Fruit fly (Drosophila melanogaster) whole organism, embryonic: Measurements from ENCODE around the gene Rsph3.
A peak's percentile ranks its signal among the peaks of the same experiment; 100 is the strongest.

Experiments
- Abd-B ChIP-seq: fragments of 200-800 bp; sonication (Bioruptor generic); optimal IDR thresholded peaks from 2 replicates; lab custom pipeline; 2018; ENCODE audit warnings: missing biosample characterization, mild to moderate bottlenecking, missing genetic modification characterization, moderate library complexity
- Atf-2 ChIP-seq: fragments of 200-800 bp; sonication (Bioruptor generic); optimal IDR thresholded peaks from 2 replicates; lab custom pipeline; 2016; ENCODE audit warnings: missing biosample characterization, missing genetic modification characterization
- CG10147 ChIP-seq: fragments of 200-800 bp; sonication (Bioruptor generic); optimal IDR thresholded peaks from 2 replicates; lab custom pipeline; 2019; ENCODE audit warnings: missing biosample characterization, mild to moderate bottlenecking, missing genetic modification characterization, moderate library complexity
- CG10274 ChIP-seq: fragments of 200-800 bp; sonication (Bioruptor generic); optimal IDR thresholded peaks from 3 replicates; lab custom pipeline; 2017; ENCODE audit warnings: missing biosample characterization, mild to moderate bottlenecking, missing genetic modification characterization
- CG10543 ChIP-seq: fragments of 200-800 bp; sonication (Bioruptor generic); optimal IDR thresholded peaks from 3 replicates; lab custom pipeline; 2017; ENCODE audit warnings: missing biosample characterization, mild to moderate bottlenecking, missing genetic modification characterization, moderate library complexity
- CG10654 ChIP-seq: fragments of 200-800 bp; sonication (Bioruptor generic); optimal IDR thresholded peaks from 2 replicates; lab custom pipeline; 2016; ENCODE audit warnings: missing biosample characterization, missing genetic modification characterization
- CG11093 ChIP-seq: fragments of 200-800 bp; sonication (Bioruptor generic); IDR thresholded peaks from 3 replicates; pipeline ENCODE4 v1.3.6; 2022; ENCODE audit warnings: missing biosample characterization, missing genetic modification characterization
- CG11504 ChIP-seq: fragments of 200-800 bp; sonication (Bioruptor generic); optimal IDR thresholded peaks from 3 replicates; lab custom pipeline; 2019; ENCODE audit warnings: missing biosample characterization, mild to moderate bottlenecking, missing genetic modification characterization, moderate library complexity
- CG12236 ChIP-seq: fragments of 200-800 bp; sonication (Bioruptor generic); optimal IDR thresholded peaks from 2 replicates; lab custom pipeline; 2016; ENCODE audit warnings: missing biosample characterization, missing genetic modification characterization
- CG13424 ChIP-seq: fragments of 200-800 bp; sonication (Bioruptor generic); optimal IDR thresholded peaks from 2 replicates; lab custom pipeline; 2019; ENCODE audit warnings: missing biosample characterization, mild to moderate bottlenecking, missing genetic modification characterization, moderate library complexity
- CG15601 ChIP-seq: fragments of 200-800 bp; sonication (Bioruptor generic); optimal IDR thresholded peaks from 3 replicates; lab custom pipeline; 2019; ENCODE audit warnings: missing biosample characterization, mild to moderate bottlenecking, missing genetic modification characterization, moderate library complexity
- CG16813 ChIP-seq: fragments of 200-800 bp; sonication (Bioruptor generic); IDR thresholded peaks from 3 replicates; pipeline ENCODE4 v1.3.6; 2022; ENCODE audit warnings: missing biosample characterization, missing genetic modification characterization; ENCODE audit not compliant: partially characterized antibody
- CG34422 ChIP-seq: fragments of 200-800 bp; sonication (Bioruptor generic); IDR thresholded peaks from 3 replicates; pipeline ENCODE4 v1.3.6; 2022; ENCODE audit warnings: missing biosample characterization, missing genetic modification characterization
- CG4424 ChIP-seq: fragments of 200-800 bp; sonication (Bioruptor generic); optimal IDR thresholded peaks from 3 replicates; lab custom pipeline; 2016; ENCODE audit warnings: missing biosample characterization, missing genetic modification characterization
- CG4707 ChIP-seq: fragments of 200-800 bp; sonication (Bioruptor generic); optimal IDR thresholded peaks from 2 replicates; lab custom pipeline; 2018; ENCODE audit warnings: missing biosample characterization, mild to moderate bottlenecking, missing genetic modification characterization, moderate library complexity
- CoRest ChIP-seq: fragments of 200-800 bp; sonication (Bioruptor generic); optimal IDR thresholded peaks from 3 replicates; lab custom pipeline; 2018; ENCODE audit warnings: missing biosample characterization, mild to moderate bottlenecking, missing genetic modification characterization, moderate library complexity
- D ChIP-seq, 2 experiments: fragments of 200-800 bp in 1 of 2; fragments of >200 bp in 1 of 2; sonication (Bioruptor generic) in 1 of 2; optimal IDR thresholded peaks; 2 replicates in 1 of 2; 3 replicates in 1 of 2; lab custom pipeline; 2017; ENCODE audit warnings: mild to moderate bottlenecking in 1 of 2, missing biosample characterization in 1 of 2, missing genetic modification characterization in 1 of 2, missing genetic modification reagents in 1 of 2
- D19A ChIP-seq: fragments of 200-800 bp; optimal IDR thresholded peaks from 3 replicates; lab custom pipeline; 2019; ENCODE audit warnings: missing biosample characterization, mild to moderate bottlenecking, missing genetic modification characterization, moderate library complexity
- Eip74EF ChIP-seq, 2 experiments: fragments of 200-800 bp in 1 of 2; fragments of >200 bp in 1 of 2; sonication (Bioruptor generic) in 1 of 2; optimal IDR thresholded peaks; 2 replicates each; lab custom pipeline; 2017 to 2019; ENCODE audit warnings: missing biosample characterization in 2 of 2, missing genetic modification characterization in 2 of 2, mild to moderate bottlenecking in 1 of 2, moderate library complexity in 1 of 2
- Fer2 ChIP-seq: fragments of 200-800 bp; sonication (Bioruptor generic); optimal IDR thresholded peaks from 2 replicates; lab custom pipeline; 2018; ENCODE audit warnings: missing biosample characterization, mild to moderate bottlenecking, missing genetic modification characterization, moderate library complexity
- Gug ChIP-seq: fragments of 200-800 bp; sonication (Bioruptor generic); IDR thresholded peaks from 4 replicates; pipeline ENCODE4 v1.3.6; 2022; ENCODE audit warnings: missing biosample characterization, missing genetic modification characterization
- Med ChIP-seq: fragments of 200-800 bp; sonication (Bioruptor generic); peaks from one replicate; lab custom pipeline; 2016; ENCODE audit warnings: missing biosample characterization, missing genetic modification characterization, mild to moderate bottlenecking, inconsistent platforms, moderate library complexity
- Ptx1 ChIP-seq: fragments of 200-800 bp; sonication (Bioruptor generic); IDR thresholded peaks from 2 replicates; pipeline ENCODE4 v1.3.6; 2022; ENCODE audit warnings: missing biosample characterization, missing genetic modification characterization
- Six4 ChIP-seq: fragments of 200-800 bp; sonication (Bioruptor generic); optimal IDR thresholded peaks from 2 replicates; lab custom pipeline; 2016; ENCODE audit warnings: missing biosample characterization, missing genetic modification characterization
- Ssrp ChIP-seq: fragments of 200-800 bp; sonication (Bioruptor generic); optimal IDR thresholded peaks from 2 replicates; lab custom pipeline; 2018; ENCODE audit warnings: missing biosample characterization, mild to moderate bottlenecking, missing genetic modification characterization, moderate library complexity
- Xbp1 ChIP-seq: fragments of 200-800 bp; sonication (Bioruptor generic); optimal IDR thresholded peaks from 3 replicates; lab custom pipeline; 2016; ENCODE audit warnings: missing biosample characterization, mild to moderate bottlenecking, missing genetic modification characterization
- abd-A ChIP-seq: fragments of 200-800 bp; sonication (Bioruptor generic); optimal IDR thresholded peaks from 3 replicates; lab custom pipeline; 2019; ENCODE audit warnings: missing biosample characterization, mild to moderate bottlenecking, missing genetic modification characterization, moderate library complexity
- bab2 ChIP-seq: fragments of 200-800 bp; sonication (Bioruptor generic); optimal IDR thresholded peaks from 2 replicates; lab custom pipeline; 2016; ENCODE audit warnings: missing biosample characterization, missing genetic modification characterization
- bcd ChIP-seq: fragments of 200-800 bp; sonication (Bioruptor generic); optimal IDR thresholded peaks from 2 replicates; lab custom pipeline; 2017; ENCODE audit warnings: missing biosample characterization, mild to moderate bottlenecking, missing genetic modification characterization
- croc ChIP-seq: fragments of 200-800 bp; sonication (Bioruptor generic); conservative IDR thresholded peaks from 3 replicates; pipeline ENCODE4 v1.3.6; 2022; ENCODE audit warnings: missing biosample characterization, missing genetic modification characterization
- esg ChIP-seq: fragments of 200-800 bp; sonication (Bioruptor generic); conservative IDR thresholded peaks from 2 replicates; pipeline ENCODE4 v1.3.6; 2022; ENCODE audit warnings: missing biosample characterization, missing genetic modification characterization
- grn ChIP-seq: fragments of 200-800 bp; sonication (Bioruptor generic); optimal IDR thresholded peaks from 3 replicates; lab custom pipeline; 2017; ENCODE audit warnings: missing biosample characterization, missing genetic modification characterization
- gsb-n ChIP-seq: fragments of 200-800 bp; sonication (Bioruptor generic); optimal IDR thresholded peaks from 3 replicates; lab custom pipeline; 2018; ENCODE audit warnings: missing biosample characterization, mild to moderate bottlenecking, missing genetic modification characterization
- kah ChIP-seq: fragments of 200-800 bp; sonication (Bioruptor generic); optimal IDR thresholded peaks from 2 replicates; lab custom pipeline; 2018; ENCODE audit warnings: missing biosample characterization, mild to moderate bottlenecking, missing genetic modification characterization
- kni ChIP-seq: fragments of 200-800 bp; sonication (Bioruptor generic); optimal IDR thresholded peaks from 3 replicates; lab custom pipeline; 2017; ENCODE audit warnings: mild to moderate bottlenecking, missing biosample characterization, missing genetic modification reagents, missing genetic modification characterization
- lola ChIP-seq, 3 experiments: fragments of >200 bp in 2 of 3; fragments of 200-800 bp in 1 of 3; sonication (Bioruptor generic) in 1 of 3; optimal IDR thresholded peaks; 2 replicates each; lab custom pipeline; 2017 to 2019; ENCODE audit warnings: missing biosample characterization in 3 of 3, missing genetic modification characterization in 3 of 3, mild to moderate bottlenecking in 1 of 3, moderate library complexity in 1 of 3
- luna ChIP-seq: fragments of 200-800 bp; sonication (Bioruptor generic); optimal IDR thresholded peaks from 2 replicates; lab custom pipeline; 2016; ENCODE audit warnings: missing biosample characterization, missing genetic modification characterization
- nerfin-1 ChIP-seq: fragments of 200-800 bp; sonication (Bioruptor generic); optimal IDR thresholded peaks from 3 replicates; lab custom pipeline; 2019; ENCODE audit warnings: missing biosample characterization, mild to moderate bottlenecking, missing genetic modification characterization, moderate library complexity
- onecut ChIP-seq: fragments of 200-800 bp; sonication (Bioruptor generic); IDR thresholded peaks from 2 replicates; pipeline ENCODE4 v1.3.6; 2022; ENCODE audit warnings: missing biosample characterization, missing genetic modification characterization
- org-1 ChIP-seq: fragments of 200-800 bp; sonication (Bioruptor generic); optimal IDR thresholded peaks from 2 replicates; lab custom pipeline; 2017; ENCODE audit warnings: missing biosample characterization, missing genetic modification characterization
- pan ChIP-seq, 4 experiments: fragments of >200 bp in 3 of 4; fragments of 200-800 bp in 1 of 4; sonication (Bioruptor generic) in 1 of 4; optimal IDR thresholded peaks in 3 of 4; IDR thresholded peaks in 1 of 4; 2 replicates each; pipeline versions ENCODE4 v1.3.6 to Lab custom; 2017 to 2022; ENCODE audit warnings: missing biosample characterization in 2 of 4, missing genetic modification characterization in 2 of 4, mixed read lengths in 1 of 4
- prd ChIP-seq, 3 experiments: fragments of >200 bp in 2 of 3; fragments of 200-800 bp in 1 of 3; sonication (Bioruptor generic) in 1 of 3; optimal IDR thresholded peaks in 2 of 3; IDR thresholded peaks in 1 of 3; 2 replicates in 2 of 3; 3 replicates in 1 of 3; pipeline versions ENCODE4 v1.3.6 to Lab custom; 2017 to 2022; ENCODE audit warnings: missing biosample characterization in 1 of 3, missing genetic modification characterization in 1 of 3
- sens ChIP-seq: fragments of 200-800 bp; sonication (Bioruptor generic); peaks from one replicate; lab custom pipeline; 2016; ENCODE audit warnings: missing biosample characterization, missing genetic modification characterization
- seq ChIP-seq: fragments of 200-800 bp; sonication (Bioruptor generic); IDR thresholded peaks from 2 replicates; pipeline ENCODE4 v1.3.6; 2022; ENCODE audit warnings: missing biosample characterization, missing genetic modification characterization
- trem ChIP-seq: fragments of 200-800 bp; optimal IDR thresholded peaks from 3 replicates; lab custom pipeline; 2019; ENCODE audit warnings: missing biosample characterization, mild to moderate bottlenecking, missing genetic modification characterization, moderate library complexity

Rsph3 gene

DNA sequence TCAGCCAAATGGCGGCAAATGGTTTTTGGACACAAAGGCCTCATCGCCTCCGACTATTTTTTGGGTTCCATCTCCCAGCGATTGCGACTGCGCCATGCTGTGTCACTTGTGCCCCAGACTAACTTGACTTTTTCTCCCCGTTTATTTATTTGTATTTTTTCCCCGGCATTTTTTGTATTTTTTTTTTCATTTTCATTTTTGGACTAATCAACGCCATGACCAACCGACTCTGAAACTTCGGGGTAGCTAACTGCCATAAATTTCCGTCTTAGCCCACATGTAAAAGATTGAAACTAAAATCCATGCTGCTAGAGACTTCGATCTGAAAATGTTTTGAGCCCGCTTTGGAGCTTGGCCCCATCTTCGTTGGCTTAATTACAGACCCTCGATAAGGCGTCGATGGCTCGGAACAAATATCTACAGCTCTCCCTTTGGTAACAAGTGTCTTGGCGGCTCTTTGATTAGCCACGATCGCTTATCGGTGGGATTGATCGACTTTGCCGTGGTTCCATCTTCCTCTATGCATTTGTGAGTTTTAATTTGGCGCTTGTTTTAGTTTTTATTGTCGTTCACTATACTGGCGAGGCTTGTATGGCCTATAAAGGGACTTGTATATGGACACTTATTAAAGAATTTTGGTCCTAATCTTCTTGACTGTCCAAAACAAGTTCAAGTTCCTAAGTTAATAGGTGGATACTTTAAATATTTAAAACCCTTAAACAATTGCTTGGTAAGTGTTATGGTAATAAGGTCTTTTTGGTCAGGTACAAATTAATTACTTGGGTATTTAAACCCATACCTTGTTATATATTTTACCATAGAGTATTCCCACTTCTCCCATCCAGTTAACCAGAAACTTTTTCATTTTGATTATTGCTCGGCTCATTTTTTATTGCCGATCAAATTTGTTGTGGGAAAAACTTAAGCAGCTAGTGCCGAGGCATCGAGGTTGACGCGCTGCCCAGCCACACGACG is 44.2 kb upstream of the Rsph3 start:
- peak; percentile 86 for TF ChIP-seq CG11504 (tag; lab: Kevin White, UChicago)
- peak; percentile 12 for TF ChIP-seq Xbp1 (GFP tag; lab: Kevin White, UChicago)
- peak; percentile 47; the same call in 1 of the 3 replicates for TF ChIP-seq CG11093 (GFP tag; lab: Robert Waterston, UW)
- peak; percentile 69 for TF ChIP-seq grn (GFP tag; lab: Kevin White, UChicago)
- peak; percentile 59; the same call in 2 of the 3 replicates for TF ChIP-seq croc (GFP tag; lab: Robert Waterston, UW)
- TF ChIP-seq pan (optimal IDR thresholded peaks at IDR 0.05; lab: Kevin White, UChicago): no peak
- no peak for TF ChIP-seq pan (GFP tag; optimal IDR thresholded peaks at IDR 0.05 in 1 of 2, IDR thresholded peaks at IDR 0.05 in 1 of 2)
- no peak for TF ChIP-seq Gug (GFP tag; lab: Robert Waterston, UW)
- peak; percentile 1 for TF ChIP-seq Fer2 (tag; lab: Kevin White, UChicago)
- no peak for TF ChIP-seq luna
- peak; percentile 4 for TF ChIP-seq CG15601
- TF ChIP-seq CG10274 (GFP tag; lab: Kevin White, UChicago): peak; percentile 14
- peak in 1 of 3 experiments; percentile 41 for TF ChIP-seq lola (GFP tag; optimal IDR thresholded peaks at IDR 0.05; lab: Kevin White, UChicago)
- TF ChIP-seq Eip74EF (GFP tag; optimal IDR thresholded peaks at IDR 0.05; lab: Kevin White, UChicago): peak in 1 of 2 experiments; percentile 68
- TF ChIP-seq esg (GFP tag; lab: Robert Waterston, UW): peak; percentile 35; the same call in 1 of the 2 replicates
- peak; percentile 68 for TF ChIP-seq sens (GFP tag; lab: Kevin White, UChicago)
- TF ChIP-seq seq (GFP tag; lab: Robert Waterston, UW): 0 out of 2 replicates have a peak, but pooled peaks have one; percentile 15
- peak; percentile 35 for TF ChIP-seq bab2
- peak; percentile 56 for TF ChIP-seq kni (GFP tag; lab: Kevin White, UChicago)
- peak; percentile 35 for TF ChIP-seq bcd
- no peak for TF ChIP-seq D (optimal IDR thresholded peaks at IDR 0.05; lab: Kevin White, UChicago)
- TF ChIP-seq D (GFP tag; optimal IDR thresholded peaks at IDR 0.05; lab: Kevin White, UChicago): peak; percentile 53
- TF ChIP-seq Med (GFP tag; lab: Kevin White, UChicago): peak; percentile 82
- TF ChIP-seq trem (tag; lab: Kevin White, UChicago): peak; percentile 17
- peak; percentile 90 for TF ChIP-seq D19A
- TF ChIP-seq Ptx1 (GFP tag; lab: Robert Waterston, UW): peak; percentile 39; the same call in 1 of the 2 replicates
- TF ChIP-seq CG16813 (GFP tag; lab: Robert Waterston, UW): no peak
- 0 out of 3 replicates have a peak, but pooled peaks have one; percentile 16 for TF ChIP-seq CG34422
- peak; percentile 22 for TF ChIP-seq kah (GFP tag; lab: Kevin White, UChicago)
- no peak for TF ChIP-seq prd (optimal IDR thresholded peaks at IDR 0.05; lab: Kevin White, UChicago)
- TF ChIP-seq prd (GFP tag; IDR thresholded peaks at IDR 0.05; lab: Robert Waterston, UW): peak; percentile 45; the same call in 1 of the 3 replicates
- peak; percentile 56 for TF ChIP-seq CG4424 (GFP tag; lab: Kevin White, UChicago)
- peak; percentile 69 for TF ChIP-seq abd-A (tag; lab: Kevin White, UChicago)
- peak; percentile 2 for TF ChIP-seq Atf-2 (GFP tag; lab: Kevin White, UChicago)
- no peak for TF ChIP-seq CG12236 (GFP tag; lab: Kevin White, UChicago)
- peak; percentile 39 for TF ChIP-seq onecut
- peak; percentile 37 for TF ChIP-seq CG10654 (GFP tag; lab: Kevin White, UChicago)
- TF ChIP-seq gsb-n (tag; lab: Kevin White, UChicago): peak; percentile 22
- TF ChIP-seq org-1 (GFP tag; lab: Kevin White, UChicago): peak; percentile 6
- TF ChIP-seq Six4 (GFP tag; lab: Kevin White, UChicago): no peak
- peak; percentile 22 for TF ChIP-seq CG10147 (GFP tag; lab: Kevin White, UChicago)
- TF ChIP-seq CG13424 (tag; lab: Kevin White, UChicago): peak; percentile 48
- TF ChIP-seq CoRest: peak; percentile 44
- TF ChIP-seq nerfin-1 (tag; lab: Kevin White, UChicago): peak; percentile 64
- TF ChIP-seq Ssrp: peak; percentile 43
- no peak for TF ChIP-seq CG4707 (GFP tag; lab: Kevin White, UChicago)
- peak; percentile 83 for TF ChIP-seq Abd-B (GFP tag; lab: Kevin White, UChicago)
- no peak for TF ChIP-seq CG10543 (GFP tag; lab: Kevin White, UChicago)
